Worm (Caenorhabditis elegans) whole organism, mixed stage, embryonic: ENCODE data around the gene F09C6.3.

Experiments used
- blmp-1 ChIP-seq: fragments of 150-350 bp; optimal IDR thresholded peaks from 2 replicates; lab custom pipeline; 2014; ENCODE audit warnings: missing biosample characterization, missing genetic modification characterization
- nhr-237 ChIP-seq: fragments of 150-350 bp; optimal IDR thresholded peaks from 2 replicates; lab custom pipeline; 2014; ENCODE audit warnings: missing biosample characterization, missing genetic modification characterization
- nhr-76 ChIP-seq: sonication (generic microtip); optimal IDR thresholded peaks from 2 replicates; lab custom pipeline; 2017; ENCODE audit warnings: missing biosample characterization, missing genetic modification characterization
- pha-4 ChIP-seq: fragments of 150-350 bp; optimal IDR thresholded peaks from 2 replicates; lab custom pipeline; 2018; ENCODE audit warnings: missing biosample characterization, missing genetic modification reagents, missing genetic modification characterization
- sem-2 ChIP-seq: fragments of 200-800 bp; sonication (Bioruptor generic); optimal IDR thresholded peaks from 2 replicates; lab custom pipeline; 2018; ENCODE audit warnings: mild to moderate bottlenecking, missing genetic modification characterization, missing compliant biosample characterization
- snpc-4 ChIP-seq: fragments of 150-350 bp; optimal IDR thresholded peaks from 2 replicates; lab custom pipeline; 2014; ENCODE audit warnings: missing biosample characterization, missing genetic modification characterization
- sptf-1 ChIP-seq: sonication (generic microtip); optimal IDR thresholded peaks from 2 replicates; lab custom pipeline; 2017; ENCODE audit warnings: mild to moderate bottlenecking, missing genetic modification characterization, moderate library complexity, missing compliant biosample characterization
- unc-62 ChIP-seq: fragments of 150-350 bp; optimal IDR thresholded peaks from 2 replicates; lab custom pipeline; 2014; ENCODE audit warnings: missing biosample characterization, missing genetic modification reagents, missing genetic modification characterization

- TF ChIP-seq sptf-1 (no peak), snpc-4 (no peak), unc-62 (GFP tag; lab: Kevin White, UChicago) (no peak), nhr-76 (tag; lab: Kevin White, UChicago) (no peak), nhr-237 (tag; lab: Kevin White, UChicago) (no peak), blmp-1 (tag; lab: Kevin White, UChicago) (no peak), pha-4 (tag; lab: Kevin White, UChicago) (no peak), sem-2 (GFP tag; lab: Kevin White, UChicago) (no peak)
Observed at ce11 chrV:16853956-16854683, 25.8 kb downstream of the F09C6.3 start, which contains the start of the genes clec-35 and clec-27.
